Fruit fly (Drosophila melanogaster) whole organism, embryonic: Measurements from ENCODE around the gene prtp.
"Not testable (repeated sequence)": the region's sequence is repeated elsewhere in the genome, so short reads cannot be mapped to it uniquely, and the experiment has no call there.

Experiments
- ATbp ChIP-seq: fragments of 200-800 bp; sonication (Bioruptor generic); optimal IDR thresholded peaks from 2 replicates; lab custom pipeline; 2017; ENCODE audit warnings: missing biosample characterization, mild to moderate bottlenecking, missing genetic modification characterization, missing genetic modification reagents
- Abd-B ChIP-seq: fragments of 200-800 bp; sonication (Bioruptor generic); optimal IDR thresholded peaks from 2 replicates; lab custom pipeline; 2018; ENCODE audit warnings: missing biosample characterization, mild to moderate bottlenecking, missing genetic modification characterization, moderate library complexity
- Blimp-1 ChIP-seq: fragments of 200-800 bp; sonication (Bioruptor generic); optimal IDR thresholded peaks from 3 replicates; lab custom pipeline; 2018; ENCODE audit warnings: missing biosample characterization, missing genetic modification characterization, mild to moderate bottlenecking, moderate library complexity, missing genetic modification reagents
- CG10267 ChIP-seq: fragments of 200-800 bp; sonication (Bioruptor generic); optimal IDR thresholded peaks from 2 replicates; lab custom pipeline; 2018; ENCODE audit warnings: missing biosample characterization, mild to moderate bottlenecking, missing genetic modification characterization, moderate library complexity
- CG10979 ChIP-seq: fragments of 200-800 bp; sonication (Bioruptor generic); optimal IDR thresholded peaks from 2 replicates; lab custom pipeline; 2018; ENCODE audit warnings: missing biosample characterization, mild to moderate bottlenecking, missing genetic modification characterization, moderate library complexity
- CG11085 ChIP-seq: fragments of 200-800 bp; sonication (Bioruptor generic); IDR thresholded peaks from 2 replicates; pipeline ENCODE4 v1.3.6; 2022; ENCODE audit warnings: missing biosample characterization, missing genetic modification characterization
- CG12104 ChIP-seq: fragments of 200-800 bp; sonication (Bioruptor generic); optimal IDR thresholded peaks from 3 replicates; lab custom pipeline; 2016; ENCODE audit warnings: missing biosample characterization, missing genetic modification characterization
- CG14441 ChIP-seq: fragments of 200-800 bp; sonication (Bioruptor generic); IDR thresholded peaks from 2 replicates; pipeline ENCODE4 v1.3.6; 2022; ENCODE audit warnings: missing biosample characterization, missing genetic modification characterization
- CG16779 ChIP-seq: fragments of 200-800 bp; sonication (Bioruptor generic); IDR thresholded peaks from 2 replicates; pipeline ENCODE4 v1.3.6; 2022; ENCODE audit warnings: missing biosample characterization, missing genetic modification characterization
- CG1792 ChIP-seq: fragments of 200-800 bp; sonication (Bioruptor generic); optimal IDR thresholded peaks from 2 replicates; lab custom pipeline; 2016; ENCODE audit warnings: missing biosample characterization, missing genetic modification characterization
- CG34376 ChIP-seq: fragments of 200-800 bp; sonication (Bioruptor generic); optimal IDR thresholded peaks from 2 replicates; lab custom pipeline; 2018; ENCODE audit warnings: missing biosample characterization, mild to moderate bottlenecking, missing genetic modification characterization
- CG6254 ChIP-seq: fragments of 200-800 bp; sonication (Bioruptor generic); optimal IDR thresholded peaks from 3 replicates; lab custom pipeline; 2017; ENCODE audit warnings: mild to moderate bottlenecking, missing biosample characterization, missing genetic modification reagents, missing genetic modification characterization
- CG6854 ChIP-seq: fragments of 200-800 bp; sonication (Bioruptor generic); optimal IDR thresholded peaks from 3 replicates; lab custom pipeline; 2017; ENCODE audit warnings: missing biosample characterization, mild to moderate bottlenecking, missing genetic modification characterization
- CG7357 ChIP-seq: fragments of 200-800 bp; sonication (Bioruptor generic); IDR thresholded peaks from 3 replicates; pipeline ENCODE4 v1.3.6; 2022; ENCODE audit warnings: missing biosample characterization, missing genetic modification characterization
- CG7372 ChIP-seq: fragments of 200-800 bp; sonication (Bioruptor generic); IDR thresholded peaks from 2 replicates; pipeline ENCODE4 v1.3.6; 2022; ENCODE audit warnings: missing biosample characterization, missing genetic modification characterization
- Dbx ChIP-seq: fragments of 200-800 bp; sonication (Bioruptor generic); IDR thresholded peaks from 3 replicates; pipeline ENCODE4 v1.3.6; 2022; ENCODE audit warnings: missing biosample characterization, missing genetic modification characterization
- Deaf1 ChIP-seq: fragments of 200-800 bp; optimal IDR thresholded peaks from 3 replicates; lab custom pipeline; 2019; ENCODE audit warnings: missing biosample characterization, mild to moderate bottlenecking, missing genetic modification characterization, moderate library complexity
- Dp ChIP-seq: fragments of 200-800 bp; sonication (Bioruptor generic); optimal IDR thresholded peaks from 2 replicates; lab custom pipeline; 2018; ENCODE audit warnings: missing biosample characterization, mild to moderate bottlenecking, missing genetic modification characterization, moderate library complexity
- Ets65A ChIP-seq: fragments of 200-800 bp; sonication (Bioruptor generic); peaks from one replicate; lab custom pipeline; 2016; ENCODE audit warnings: missing biosample characterization, missing genetic modification characterization
- GATAe ChIP-seq: fragments of 200-800 bp; sonication (Bioruptor generic); conservative IDR thresholded peaks from 2 replicates; pipeline ENCODE4 v1.3.6; 2022; ENCODE audit warnings: missing biosample characterization, missing genetic modification characterization
- HLHmδ ChIP-seq: fragments of 200-800 bp; sonication (Bioruptor generic); optimal IDR thresholded peaks from 2 replicates; lab custom pipeline; 2018; ENCODE audit warnings: missing biosample characterization, mild to moderate bottlenecking, missing genetic modification characterization, moderate library complexity
- Mrtf ChIP-seq: fragments of 200-800 bp; sonication (Bioruptor generic); IDR thresholded peaks from 3 replicates; pipeline ENCODE4 v1.3.6; 2022; ENCODE audit warnings: missing biosample characterization, missing genetic modification characterization
- NC2α ChIP-seq: fragments of 200-800 bp; sonication (Bioruptor generic); optimal IDR thresholded peaks from 2 replicates; lab custom pipeline; 2016; ENCODE audit warnings: missing biosample characterization, missing genetic modification characterization
- Nf-YA ChIP-seq: fragments of 200-800 bp; sonication (Bioruptor generic); IDR thresholded peaks from 2 replicates; pipeline ENCODE4 v1.3.6; 2022; ENCODE audit warnings: missing biosample characterization, missing genetic modification characterization
- Oli ChIP-seq: fragments of 200-800 bp; sonication (Bioruptor generic); optimal IDR thresholded peaks from 2 replicates; lab custom pipeline; 2018; ENCODE audit warnings: missing biosample characterization, mild to moderate bottlenecking, missing genetic modification characterization, moderate library complexity
- Poxn ChIP-seq: fragments of 200-800 bp; sonication (Bioruptor generic); IDR thresholded peaks from 2 replicates; pipeline ENCODE4 v1.3.6; 2022; ENCODE audit warnings: missing biosample characterization, missing genetic modification characterization
- Trl ChIP-seq, 3 experiments: fragments of >200 bp in 2 of 3; fragments of 200-800 bp in 1 of 3; sonication (Bioruptor generic) in 1 of 3; optimal IDR thresholded peaks; 2 replicates in 1 of 3; 3 replicates in 2 of 3; lab custom pipeline; 2016 to 2017; ENCODE audit warnings: missing biosample characterization in 1 of 3, missing genetic modification characterization in 1 of 3
- Vsx1 ChIP-seq: fragments of 200-800 bp; sonication (Bioruptor generic); optimal IDR thresholded peaks from 2 replicates; lab custom pipeline; 2017; ENCODE audit warnings: missing biosample characterization, mild to moderate bottlenecking, missing genetic modification characterization, missing genetic modification reagents
- Xrp1 ChIP-seq: fragments of 200-800 bp; sonication (Bioruptor generic); IDR thresholded peaks from 2 replicates; pipeline ENCODE4 v1.3.6; 2022; ENCODE audit warnings: missing biosample characterization, missing genetic modification characterization
- ara ChIP-seq: fragments of 200-800 bp; sonication (Bioruptor generic); IDR thresholded peaks from 2 replicates; pipeline ENCODE4 v1.3.6; 2022; ENCODE audit warnings: missing biosample characterization, missing genetic modification characterization
- ato ChIP-seq: fragments of 200-800 bp; sonication (Bioruptor generic); IDR thresholded peaks from 2 replicates; pipeline ENCODE4 v1.3.6; 2022; ENCODE audit warnings: missing biosample characterization, missing genetic modification characterization; ENCODE audit not compliant: partially characterized antibody
- crol ChIP-seq: fragments of 200-800 bp; sonication (Bioruptor generic); IDR thresholded peaks from 2 replicates; pipeline ENCODE4 v1.3.6; 2022; ENCODE audit warnings: missing biosample characterization, missing genetic modification characterization
- da ChIP-seq: fragments of 200-800 bp; sonication (Bioruptor generic); optimal IDR thresholded peaks from 2 replicates; lab custom pipeline; 2016; ENCODE audit warnings: missing biosample characterization, missing genetic modification characterization
- exex ChIP-seq: fragments of 200-800 bp; sonication (Bioruptor generic); optimal IDR thresholded peaks from 4 replicates; lab custom pipeline; 2018; ENCODE audit warnings: missing biosample characterization, mild to moderate bottlenecking, missing genetic modification characterization, moderate library complexity
- eyg ChIP-seq: fragments of 200-800 bp; sonication (Bioruptor generic); optimal IDR thresholded peaks from 3 replicates; lab custom pipeline; 2016; ENCODE audit warnings: missing biosample characterization, missing genetic modification characterization
- mirr ChIP-seq: fragments of 200-800 bp; sonication (Bioruptor generic); optimal IDR thresholded peaks from 3 replicates; lab custom pipeline; 2018; ENCODE audit warnings: missing biosample characterization, mild to moderate bottlenecking, missing genetic modification characterization
- pita ChIP-seq: fragments of 200-800 bp; sonication (Bioruptor generic); optimal IDR thresholded peaks from 2 replicates; lab custom pipeline; 2017; ENCODE audit warnings: missing biosample characterization, mild to moderate bottlenecking, missing genetic modification characterization
- sd ChIP-seq: fragments of 200-800 bp; sonication (Bioruptor generic); optimal IDR thresholded peaks from 3 replicates; lab custom pipeline; 2018; ENCODE audit warnings: missing biosample characterization, mild to moderate bottlenecking, missing genetic modification characterization, moderate library complexity
- sisA ChIP-seq: fragments of 200-800 bp; sonication (Bioruptor generic); IDR thresholded peaks from 2 replicates; pipeline ENCODE4 v1.3.6; 2022; ENCODE audit warnings: missing biosample characterization, missing genetic modification characterization
- stc ChIP-seq: fragments of 200-800 bp; sonication (Bioruptor generic); IDR thresholded peaks from 2 replicates; pipeline ENCODE4 v1.3.6; 2022; ENCODE audit warnings: missing biosample characterization, missing genetic modification characterization
- sug ChIP-seq: fragments of 200-800 bp; optimal IDR thresholded peaks from 2 replicates; lab custom pipeline; 2019; ENCODE audit warnings: missing biosample characterization, mild to moderate bottlenecking, missing genetic modification characterization, moderate library complexity
- tio ChIP-seq: fragments of 200-800 bp; sonication (Bioruptor generic); optimal IDR thresholded peaks from 2 replicates; lab custom pipeline; 2017; ENCODE audit warnings: missing biosample characterization, missing genetic modification characterization, inconsistent platforms
- unc-4 ChIP-seq: fragments of 200-800 bp; sonication (Bioruptor generic); IDR thresholded peaks from 2 replicates; pipeline ENCODE4 v1.3.6; 2022; ENCODE audit warnings: missing biosample characterization, missing genetic modification characterization; ENCODE audit not compliant: partially characterized antibody
- z ChIP-seq: fragments of 200-800 bp; sonication (Bioruptor generic); IDR thresholded peaks from 3 replicates; pipeline ENCODE4 v1.3.6; 2022; ENCODE audit warnings: missing biosample characterization, missing genetic modification characterization

prtp gene

dm6 chrX:11736421-11736820, 19.9 kb downstream of the prtp start (continued):
- TF ChIP-seq Ets65A (GFP tag; lab: Kevin White, UChicago) (peak; percentile 50), Oli (tag; lab: Kevin White, UChicago) (peak; percentile 2), Xrp1 (GFP tag; lab: Robert Waterston, UW) (peak; percentile 33; the same call in 1 of the 2 replicates), CG10979 (tag; lab: Kevin White, UChicago) (peak; percentile 28), sisA (0 out of 2 replicates have a peak, but pooled peaks have one; percentile 22), CG16779 (GFP tag; lab: Robert Waterston, UW) (no peak)
- TF ChIP-seq, all 482 proteins: peak for 15

DNA sequence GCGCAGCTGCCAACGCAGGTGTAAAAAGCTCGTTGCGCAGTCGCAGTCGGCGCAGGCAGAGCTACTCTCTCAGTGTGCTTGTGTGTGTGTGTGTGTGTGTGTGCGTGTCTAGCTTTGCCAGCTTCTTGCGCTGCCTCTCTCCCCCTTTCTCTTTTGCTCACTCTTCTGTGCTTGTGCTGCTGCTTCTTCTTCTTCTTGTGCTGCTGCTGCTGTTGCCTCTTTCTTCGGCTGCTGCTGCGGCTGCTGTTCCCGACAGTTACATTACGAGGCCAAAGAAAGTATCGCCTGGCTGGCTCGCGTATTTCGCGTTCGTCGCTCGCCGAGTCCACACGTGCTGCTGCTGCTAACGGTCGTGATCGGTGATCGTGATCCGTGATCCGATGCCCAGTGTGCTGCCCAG, 37.4 kb downstream of the prtp start, which contains the start of gene m:
Gene m, plus strand, starts transcription at position 301 of the 400 bp plus-strand sequence.
- TF ChIP-seq tio; Abd-B (GFP tag; lab: Kevin White, UChicago); Oli (tag; lab: Kevin White, UChicago): not testable (repeated sequence)

DNA sequence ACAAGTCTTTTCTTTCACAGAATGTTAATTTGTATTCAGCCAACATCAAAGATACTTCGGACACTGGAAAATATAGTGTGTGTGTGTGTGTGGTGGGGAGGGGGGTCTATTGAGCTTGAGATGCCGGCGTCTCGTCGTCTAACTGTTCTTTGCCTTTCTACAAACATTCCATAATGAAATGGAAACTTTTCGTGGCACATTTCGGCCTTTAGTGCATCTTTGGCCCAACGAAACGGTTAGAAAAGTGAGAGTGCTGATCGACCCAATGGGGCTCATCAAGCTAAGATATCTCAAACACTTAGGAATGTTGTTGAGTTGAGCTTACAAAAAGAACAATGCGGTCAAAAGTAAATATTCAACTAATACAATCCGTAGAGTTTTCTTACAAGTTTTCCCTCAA, 40.3 kb downstream of the prtp start:
- no peak for TF ChIP-seq CG10267 (tag; lab: Kevin White, UChicago)
- TF ChIP-seq sd (tag; lab: Kevin White, UChicago), result peak; percentile 14
- TF ChIP-seq Blimp-1 (GFP tag; lab: Kevin White, UChicago), result peak; percentile 98

DNA sequence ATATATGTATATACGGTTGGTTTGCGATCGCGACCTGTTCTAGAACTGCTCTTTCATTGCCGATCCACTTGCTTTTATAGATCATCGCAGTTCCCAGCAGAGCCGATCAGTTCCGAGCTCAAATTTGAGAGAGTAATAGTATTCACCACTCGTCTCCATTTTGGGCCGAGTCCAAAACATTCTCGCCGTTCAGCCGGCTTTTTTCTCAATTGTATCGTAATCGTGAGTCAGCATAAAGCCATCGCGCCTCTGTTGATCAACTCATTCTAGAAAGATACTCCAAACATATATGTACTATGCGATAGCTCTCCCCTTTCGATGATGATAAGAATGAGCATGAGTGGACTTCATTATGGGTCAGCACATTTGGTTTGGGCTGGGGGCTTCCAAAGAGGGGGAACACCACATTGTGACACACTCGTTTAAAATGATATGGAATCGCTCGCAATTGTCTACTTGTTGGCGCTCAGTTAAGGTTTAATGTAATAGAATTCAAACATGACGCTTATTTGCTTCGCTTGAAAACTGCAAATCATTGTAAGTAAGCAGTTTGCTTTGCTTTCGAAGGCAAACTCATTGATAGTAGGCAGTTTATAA, 48.1 kb downstream of the prtp start, which contains the start of gene CG9360:
Gene CG9360, minus strand, starts transcription at position 51 of the 597 bp plus-strand sequence.
- TF ChIP-seq crol (GFP tag; lab: Robert Waterston, UW) (peak; percentile 71), stc (no peak), ara (GFP tag; lab: Robert Waterston, UW) (no peak), NC2α (GFP tag; lab: Kevin White, UChicago) (no peak), mirr (peak; percentile 67), unc-4 (GFP tag; lab: Robert Waterston, UW) (no peak), z (GFP tag; lab: Robert Waterston, UW) (peak; percentile 80; the same call in 2 of the 3 replicates), Dp (GFP tag; lab: Kevin White, UChicago) (no peak), eyg (no peak), da (GFP tag; lab: Kevin White, UChicago) (no peak), ato (GFP tag; lab: Robert Waterston, UW) (no peak), CG12104 (no peak), Nf-YA (GFP tag; lab: Robert Waterston, UW) (no peak), pita (GFP tag; lab: Kevin White, UChicago) (no peak), CG14441 (GFP tag; lab: Robert Waterston, UW) (no peak), Vsx1 (GFP tag; lab: Kevin White, UChicago) (no peak), Trl (optimal IDR thresholded peaks at IDR 0.05; lab: Kevin White, UChicago) (peak in 1 of 2 experiments; percentile 23), Trl (GFP tag; optimal IDR thresholded peaks at IDR 0.05; lab: Kevin White, UChicago) (no peak), CG7357 (no peak), Deaf1 (tag; lab: Kevin White, UChicago) (peak; percentile 85), sug (tag; lab: Kevin White, UChicago) (peak; percentile 64), CG7372 (no peak), GATAe (GFP tag; lab: Robert Waterston, UW) (0 out of 2 replicates have a peak, but pooled peaks have one; percentile 18), CG11085 (no peak), CG6854 (no peak), Dbx (no peak), HLHmδ (GFP tag; lab: Kevin White, UChicago) (no peak), CG34376 (GFP tag; lab: Kevin White, UChicago) (peak; percentile 57), Mrtf (GFP tag; lab: Robert Waterston, UW) (no peak), CG1792 (no peak), ATbp (GFP tag; lab: Kevin White, UChicago) (no peak), CG6254 (GFP tag; lab: Kevin White, UChicago) (no peak), Poxn (GFP tag; lab: Robert Waterston, UW) (no peak), exex (peak; percentile 74)
